Fruit fly (Drosophila melanogaster): ENCODE data around the gene COX6B.

DNA sequence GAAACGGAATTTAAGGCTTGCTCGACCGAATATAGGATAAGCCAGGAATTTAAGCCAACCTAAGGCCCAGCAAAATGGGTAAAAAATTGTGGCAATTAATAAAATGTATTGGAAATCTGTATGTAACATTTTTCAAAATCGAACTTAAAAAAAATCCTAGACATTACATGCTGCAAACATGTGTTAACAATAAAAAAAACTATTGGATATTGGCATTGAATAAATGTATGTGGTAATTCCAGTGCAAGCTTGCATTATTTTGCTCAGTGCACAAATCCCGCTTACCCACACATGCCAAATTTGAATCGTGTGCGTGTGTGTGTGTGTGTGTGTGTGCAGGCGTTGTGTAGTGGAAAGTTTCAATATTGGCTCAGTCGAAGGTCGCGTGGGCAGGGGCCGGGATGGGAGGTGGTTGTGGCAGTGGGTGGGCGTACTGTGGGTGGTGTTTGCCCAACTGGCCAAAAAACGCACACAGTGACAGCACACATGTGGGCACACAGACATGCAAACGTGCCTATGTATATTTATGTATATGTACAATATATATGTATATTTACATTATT, 19.4 kb upstream of the COX6B start:
- no peak for TF ChIP-seq psq (optimal IDR thresholded peaks at IDR 0.05)
- no peak for TF ChIP-seq pan (optimal IDR thresholded peaks at IDR 0.05)
- TF ChIP-seq CG8478 (optimal IDR thresholded peaks at IDR 0.05): no peak
- TF ChIP-seq usp (GFP tag; optimal IDR thresholded peaks at IDR 0.05): no peak
